Worm (Caenorhabditis elegans): Measurements from ENCODE around the gene F47B10.3.

DNA sequence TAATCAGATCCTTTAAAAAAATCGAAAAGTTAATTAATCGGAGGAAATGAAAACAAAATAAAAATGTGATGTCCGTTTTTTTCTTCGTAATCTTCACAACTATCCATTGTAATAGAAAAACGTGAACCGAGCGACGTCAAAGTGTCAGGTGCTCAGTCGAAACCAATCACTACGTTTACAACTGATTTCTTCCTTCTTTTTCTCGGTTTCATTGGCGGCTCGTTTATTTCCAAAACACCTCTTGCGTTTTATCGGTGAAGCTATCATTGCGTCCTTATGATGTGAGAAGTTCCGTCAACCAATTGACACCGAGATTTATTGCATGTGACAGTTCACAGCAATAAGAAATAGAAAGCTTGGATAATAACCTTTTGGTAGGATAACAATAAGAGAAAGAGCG, 38.7 kb upstream of the F47B10.3 start:
- no peak for TF ChIP-seq blmp-1 (tag; optimal IDR thresholded peaks at IDR 0.05)
- no peak for TF ChIP-seq snpc-4 (tag; optimal IDR thresholded peaks at IDR 0.05)
- no peak for TF ChIP-seq nhr-237 (tag; optimal IDR thresholded peaks at IDR 0.05)
- no peak for TF ChIP-seq unc-120 (tag; optimal IDR thresholded peaks at IDR 0.05; ENCODE audit: poor library complexity, severe bottlenecking)
- TF ChIP-seq ztf-11 (tag; optimal IDR thresholded peaks at IDR 0.05) = no peak
- no peak for TF ChIP-seq pha-4 (tag; optimal IDR thresholded peaks at IDR 0.05)
- TF ChIP-seq unc-62 (GFP tag; optimal IDR thresholded peaks at IDR 0.05) = peak; percentile 29
- TF ChIP-seq tbx-8 (GFP tag; optimal IDR thresholded peaks at IDR 0.05) = no peak
- no peak for TF ChIP-seq lsy-2 (tag; optimal IDR thresholded peaks at IDR 0.05)
- no peak for TF ChIP-seq ces-1 (GFP tag; optimal IDR thresholded peaks at IDR 0.05)
